Fruit fly (Drosophila melanogaster): ENCODE data around the gene Grip71.
A peak's percentile ranks its signal among the peaks of the same experiment; 100 is the strongest.

Grip71 gene

dm6 chr2L:18702721-18703488 is 5.7 kb upstream of the Grip71 start, which contains the start of the genes CG10376 and CG10343 (continued):
- TF ChIP-seq gcm2 (GFP tag; optimal IDR thresholded peaks at IDR 0.05) (no peak), Side (GFP tag; optimal IDR thresholded peaks at IDR 0.05) (no peak), cad (GFP tag; optimal IDR thresholded peaks at IDR 0.05) (no peak), CG2199 (GFP tag; IDR thresholded peaks at IDR 0.05) (no peak), CkIIα-i1 (GFP tag; IDR thresholded peaks at IDR 0.05) (no peak), gce (GFP tag; IDR thresholded peaks at IDR 0.05) (no peak), CG14667 (GFP tag; IDR thresholded peaks at IDR 0.05) (peak; percentile 81), hbn (GFP tag; IDR thresholded peaks at IDR 0.05; ENCODE audit: partially characterized antibody) (no peak), NfI (GFP tag; optimal IDR thresholded peaks at IDR 0.05) (peak; percentile 86), Max (GFP tag; optimal IDR thresholded peaks at IDR 0.05) (peak; percentile 77), Sry-β (GFP tag; optimal IDR thresholded peaks at IDR 0.05) (peak; percentile 74), H2.0 (GFP tag; IDR thresholded peaks at IDR 0.05) (peak; percentile 77), CHES-1-like (GFP tag; optimal IDR thresholded peaks at IDR 0.05) (peak; percentile 49), psq (GFP tag; optimal IDR thresholded peaks at IDR 0.05) (peak; percentile 86), pita (GFP tag; optimal IDR thresholded peaks at IDR 0.05) (no peak), crp (GFP tag; optimal IDR thresholded peaks at IDR 0.05) (peak; percentile 83 to 96), scrt (GFP tag; optimal IDR thresholded peaks at IDR 0.05) (peak; percentile 89), CG1529 (GFP tag; optimal IDR thresholded peaks at IDR 0.05) (peak; percentile 62), CG9215 (GFP tag; IDR thresholded peaks at IDR 0.05) (peak; percentile 90), Antp (GFP tag; optimal IDR thresholded peaks at IDR 0.05) (peak; percentile 52), CG7556 (GFP tag; optimal IDR thresholded peaks at IDR 0.05) (peak; percentile 85), CG10267 (tag; optimal IDR thresholded peaks at IDR 0.05) (peak; percentile 85), Vsx1 (GFP tag; optimal IDR thresholded peaks at IDR 0.05) (peak; percentile 72), dimm (GFP tag; IDR thresholded peaks at IDR 0.05) (0 out of 2 replicates have a peak, but pooled peaks have one; percentile 26), CG11093 (GFP tag; IDR thresholded peaks at IDR 0.05) (peak; percentile 58; the same call in 1 of the 3 replicates), pb (GFP tag; optimal IDR thresholded peaks at IDR 0.05) (no peak), zen2 (GFP tag; IDR thresholded peaks at IDR 0.05; ENCODE audit: partially characterized antibody) (no peak), Dbx (GFP tag; IDR thresholded peaks at IDR 0.05) (peak; percentile 90), CG2202 (tag; optimal IDR thresholded peaks at IDR 0.05) (peak; percentile 66), CG33557 (GFP tag; optimal IDR thresholded peaks at IDR 0.05) (peak; percentile 90), tap (tag; optimal IDR thresholded peaks at IDR 0.05) (peak; percentile 83), Atf6 (GFP tag; IDR thresholded peaks at IDR 0.05) (peak; percentile 80), ems (GFP tag; optimal IDR thresholded peaks at IDR 0.05) (peak; percentile 5), gsb-n (tag; optimal IDR thresholded peaks at IDR 0.05) (peak; percentile 90), sug (tag; optimal IDR thresholded peaks at IDR 0.05) (peak; percentile 95), Xrp1 (GFP tag; IDR thresholded peaks at IDR 0.05) (peak; percentile 86), CG13894 (tag; optimal IDR thresholded peaks at IDR 0.05) (peak; percentile 89), C15 (GFP tag; IDR thresholded peaks at IDR 0.05) (no peak; the same call in 2 of the 3 replicates), CG4328 (GFP tag; optimal IDR thresholded peaks at IDR 0.05) (peak; percentile 78), CG1647 (GFP tag; optimal IDR thresholded peaks at IDR 0.05) (peak; percentile 7), Optix (GFP tag; IDR thresholded peaks at IDR 0.05) (0 out of 3 replicates have a peak, but pooled peaks have one; percentile 41), Pdp1 (GFP tag; optimal IDR thresholded peaks at IDR 0.05) (peak; percentile 28 to 71), rib (GFP tag; IDR thresholded peaks at IDR 0.05) (peak; percentile 72; the same call in 1 of the 2 replicates), Bteb2 (GFP tag; optimal IDR thresholded peaks at IDR 0.05) (no peak), CG9932 (GFP tag; IDR thresholded peaks at IDR 0.05) (peak; percentile 94), CG15514 (GFP tag; optimal IDR thresholded peaks at IDR 0.05) (peak; percentile 98), CG18476 (GFP tag; optimal IDR thresholded peaks at IDR 0.05) (peak; percentile 55), CG17361 (GFP tag; IDR thresholded peaks at IDR 0.05) (peak; percentile 98), Hsf (GFP tag; optimal IDR thresholded peaks at IDR 0.05) (peak; percentile 67)
